Fruit fly (Drosophila melanogaster) whole organism, embryonic: Measurements from ENCODE around the gene Ubqn.

ENCODE experiments used
- Atf6 ChIP-seq: fragments of 200-800 bp; sonication (Bioruptor generic); IDR thresholded peaks from 2 replicates; pipeline ENCODE4 v1.3.6; 2022; ENCODE audit warnings: missing biosample characterization, missing genetic modification characterization
- B-H2 ChIP-seq: fragments of 200-800 bp; sonication (Bioruptor generic); optimal IDR thresholded peaks from 2 replicates; lab custom pipeline; 2018; ENCODE audit warnings: missing biosample characterization, mild to moderate bottlenecking, missing genetic modification characterization
- CG11456 ChIP-seq: fragments of 200-800 bp; sonication (Bioruptor generic); IDR thresholded peaks from 3 replicates; pipeline ENCODE4 v1.3.6; 2022; ENCODE audit warnings: missing biosample characterization, missing genetic modification characterization
- CG12391 ChIP-seq: fragments of 200-800 bp; sonication (Bioruptor generic); optimal IDR thresholded peaks from 3 replicates; lab custom pipeline; 2018; ENCODE audit warnings: missing biosample characterization, mild to moderate bottlenecking, missing genetic modification characterization, moderate library complexity
- CG12744 ChIP-seq: fragments of 200-800 bp; sonication (Bioruptor generic); optimal IDR thresholded peaks from 2 replicates; lab custom pipeline; 2016; ENCODE audit warnings: missing biosample characterization, missing genetic modification characterization
- CG14441 ChIP-seq: fragments of 200-800 bp; sonication (Bioruptor generic); IDR thresholded peaks from 2 replicates; pipeline ENCODE4 v1.3.6; 2022; ENCODE audit warnings: missing biosample characterization, missing genetic modification characterization
- CG15073 ChIP-seq: fragments of 200-800 bp; sonication (Bioruptor generic); optimal IDR thresholded peaks from 2 replicates; lab custom pipeline; 2016; ENCODE audit warnings: missing biosample characterization, missing genetic modification characterization
- CG1603 ChIP-seq: fragments of 200-800 bp; sonication (Bioruptor generic); optimal IDR thresholded peaks from 2 replicates; lab custom pipeline; 2019; ENCODE audit warnings: missing biosample characterization, mild to moderate bottlenecking, missing genetic modification characterization, moderate library complexity
- CG16779 ChIP-seq: fragments of 200-800 bp; sonication (Bioruptor generic); IDR thresholded peaks from 2 replicates; pipeline ENCODE4 v1.3.6; 2022; ENCODE audit warnings: missing biosample characterization, missing genetic modification characterization
- CG16815 ChIP-seq: fragments of 200-800 bp; sonication (Bioruptor generic); optimal IDR thresholded peaks from 3 replicates; lab custom pipeline; 2017; ENCODE audit warnings: missing biosample characterization, mild to moderate bottlenecking, missing genetic modification characterization
- CG18262 ChIP-seq: fragments of 200-800 bp; optimal IDR thresholded peaks from 3 replicates; lab custom pipeline; 2019; ENCODE audit warnings: missing biosample characterization, mild to moderate bottlenecking, missing genetic modification characterization, moderate library complexity
- CG2116 ChIP-seq: fragments of 200-800 bp; sonication (Bioruptor generic); optimal IDR thresholded peaks from 3 replicates; lab custom pipeline; 2018; ENCODE audit warnings: missing biosample characterization, mild to moderate bottlenecking, missing genetic modification characterization
- CG3726 ChIP-seq: fragments of 200-800 bp; sonication (Bioruptor generic); IDR thresholded peaks from 3 replicates; pipeline ENCODE4, ENCODE4 v1.3.6; 2022; ENCODE audit warnings: missing biosample characterization, missing genetic modification characterization
- CG6272 ChIP-seq: fragments of 200-800 bp; sonication (Bioruptor generic); IDR thresholded peaks from 2 replicates; pipeline ENCODE4 v1.3.6; 2022; ENCODE audit warnings: missing biosample characterization, missing genetic modification characterization
- CG6683 ChIP-seq: fragments of 200-800 bp; sonication (Bioruptor generic); optimal IDR thresholded peaks from 2 replicates; lab custom pipeline; 2017; ENCODE audit warnings: missing biosample characterization, mild to moderate bottlenecking, missing genetic modification characterization, missing genetic modification reagents
- CG8281 ChIP-seq: fragments of 200-800 bp; sonication (Bioruptor generic); optimal IDR thresholded peaks from 2 replicates; lab custom pipeline; 2018; ENCODE audit warnings: missing biosample characterization, mild to moderate bottlenecking, missing genetic modification characterization, moderate library complexity
- CG8290 ChIP-seq, 3 experiments: fragments of 200-800 bp; sonication (Bioruptor generic); optimal IDR thresholded peaks; 2 replicates each; lab custom pipeline; 2016 to 2019; ENCODE audit warnings: missing biosample characterization in 3 of 3, missing genetic modification characterization in 3 of 3, mild to moderate bottlenecking in 2 of 3, moderate library complexity in 1 of 3
- CG9727 ChIP-seq: fragments of 200-800 bp; sonication (Bioruptor generic); optimal IDR thresholded peaks from 3 replicates; lab custom pipeline; 2017; ENCODE audit warnings: missing biosample characterization, mild to moderate bottlenecking, missing genetic modification characterization
- CoRest ChIP-seq: fragments of 200-800 bp; sonication (Bioruptor generic); optimal IDR thresholded peaks from 3 replicates; lab custom pipeline; 2018; ENCODE audit warnings: missing biosample characterization, mild to moderate bottlenecking, missing genetic modification characterization, moderate library complexity
- D19A ChIP-seq: fragments of 200-800 bp; optimal IDR thresholded peaks from 3 replicates; lab custom pipeline; 2019; ENCODE audit warnings: missing biosample characterization, mild to moderate bottlenecking, missing genetic modification characterization, moderate library complexity
- Dek ChIP-seq: fragments of 200-800 bp; sonication (Bioruptor generic); optimal IDR thresholded peaks from 3 replicates; lab custom pipeline; 2019; ENCODE audit warnings: missing biosample characterization, mild to moderate bottlenecking, missing genetic modification characterization, moderate library complexity
- Mes4 ChIP-seq: fragments of 200-800 bp; sonication (Bioruptor generic); optimal IDR thresholded peaks from 2 replicates; lab custom pipeline; 2016; ENCODE audit warnings: missing biosample characterization, missing genetic modification characterization
- Nf-YC ChIP-seq: fragments of 200-800 bp; optimal IDR thresholded peaks from 3 replicates; lab custom pipeline; 2019; ENCODE audit warnings: missing biosample characterization, mild to moderate bottlenecking, missing genetic modification characterization, moderate library complexity
- Oaz ChIP-seq: fragments of 200-800 bp; sonication (Bioruptor generic); IDR thresholded peaks from 2 replicates; pipeline ENCODE4 v1.3.6; 2022; ENCODE audit warnings: missing biosample characterization, missing genetic modification characterization
- Opbp ChIP-seq: fragments of 200-800 bp; sonication (Bioruptor generic); IDR thresholded peaks from 3 replicates; pipeline ENCODE4 v1.3.6; 2022; ENCODE audit warnings: missing biosample characterization, missing genetic modification characterization; ENCODE audit not compliant: partially characterized antibody
- Sox102F ChIP-seq: fragments of 200-800 bp; sonication (Bioruptor generic); optimal IDR thresholded peaks from 2 replicates; lab custom pipeline; 2018; ENCODE audit warnings: missing biosample characterization, mild to moderate bottlenecking, missing genetic modification characterization, moderate library complexity
- Xbp1 ChIP-seq: fragments of 200-800 bp; sonication (Bioruptor generic); optimal IDR thresholded peaks from 3 replicates; lab custom pipeline; 2016; ENCODE audit warnings: missing biosample characterization, mild to moderate bottlenecking, missing genetic modification characterization
- YL-1 ChIP-seq: fragments of 200-800 bp; sonication (Bioruptor generic); optimal IDR thresholded peaks from 3 replicates; lab custom pipeline; 2017; ENCODE audit warnings: missing biosample characterization, mild to moderate bottlenecking, missing genetic modification characterization
- amos ChIP-seq: fragments of 200-800 bp; sonication (Bioruptor generic); IDR thresholded peaks from 2 replicates; pipeline ENCODE4 v1.3.6; 2022; ENCODE audit warnings: missing biosample characterization, missing genetic modification characterization; ENCODE audit not compliant: partially characterized antibody
- az2 ChIP-seq: fragments of 200-800 bp; sonication (Bioruptor generic); optimal IDR thresholded peaks from 3 replicates; lab custom pipeline; 2016; ENCODE audit warnings: missing biosample characterization, missing genetic modification characterization
- cad ChIP-seq: fragments of >200 bp; optimal IDR thresholded peaks from 2 replicates; lab custom pipeline; 2017; ENCODE audit warnings: missing biosample characterization, missing genetic modification characterization
- crp ChIP-seq, 2 experiments: fragments of 200-800 bp; sonication (Bioruptor generic); optimal IDR thresholded peaks; 2 replicates in 1 of 2; 3 replicates in 1 of 2; lab custom pipeline; 2017; ENCODE audit warnings: missing biosample characterization in 2 of 2, missing genetic modification characterization in 2 of 2, mild to moderate bottlenecking in 1 of 2, moderate library complexity in 1 of 2
- dimm ChIP-seq: fragments of 200-800 bp; sonication (Bioruptor generic); IDR thresholded peaks from 2 replicates; pipeline ENCODE4 v1.3.6; 2022; ENCODE audit warnings: missing biosample characterization, missing genetic modification characterization
- en ChIP-seq: fragments of 200-800 bp; sonication (Bioruptor generic); optimal IDR thresholded peaks from 2 replicates; lab custom pipeline; 2016; ENCODE audit warnings: missing biosample characterization, missing genetic modification characterization
- inv ChIP-seq: fragments of 200-800 bp; sonication (Bioruptor generic); IDR thresholded peaks from 2 replicates; pipeline ENCODE4 v1.3.6; 2022; ENCODE audit warnings: missing biosample characterization, missing genetic modification characterization; ENCODE audit not compliant: partially characterized antibody
- jing ChIP-seq: fragments of 200-800 bp; sonication (Bioruptor generic); optimal IDR thresholded peaks from 2 replicates; lab custom pipeline; 2018; ENCODE audit warnings: missing biosample characterization, mild to moderate bottlenecking, missing genetic modification characterization
- ken ChIP-seq: fragments of 200-800 bp; sonication (Bioruptor generic); IDR thresholded peaks from 3 replicates; pipeline ENCODE4 v1.3.6; 2022; ENCODE audit warnings: missing biosample characterization, missing genetic modification characterization
- lilli ChIP-seq: fragments of 200-800 bp; sonication (Bioruptor generic); optimal IDR thresholded peaks from 3 replicates; lab custom pipeline; 2016; ENCODE audit warnings: missing biosample characterization, missing genetic modification characterization
- maf-S ChIP-seq: fragments of 200-800 bp; sonication (Bioruptor generic); optimal IDR thresholded peaks from 2 replicates; lab custom pipeline; 2016; ENCODE audit warnings: missing biosample characterization, missing genetic modification characterization
- onecut ChIP-seq: fragments of 200-800 bp; sonication (Bioruptor generic); IDR thresholded peaks from 2 replicates; pipeline ENCODE4 v1.3.6; 2022; ENCODE audit warnings: missing biosample characterization, missing genetic modification characterization
- org-1 ChIP-seq: fragments of 200-800 bp; sonication (Bioruptor generic); optimal IDR thresholded peaks from 2 replicates; lab custom pipeline; 2017; ENCODE audit warnings: missing biosample characterization, missing genetic modification characterization
- seq ChIP-seq: fragments of 200-800 bp; sonication (Bioruptor generic); IDR thresholded peaks from 2 replicates; pipeline ENCODE4 v1.3.6; 2022; ENCODE audit warnings: missing biosample characterization, missing genetic modification characterization
- stwl ChIP-seq: fragments of 200-800 bp; sonication (Bioruptor generic); optimal IDR thresholded peaks from 3 replicates; lab custom pipeline; 2018; ENCODE audit warnings: missing biosample characterization, mild to moderate bottlenecking, missing genetic modification characterization, moderate library complexity
- twi ChIP-seq: fragments of 200-800 bp; optimal IDR thresholded peaks from 2 replicates; lab custom pipeline; 2019; ENCODE audit warnings: missing biosample characterization, mild to moderate bottlenecking, missing genetic modification characterization, moderate library complexity
- z ChIP-seq: fragments of 200-800 bp; sonication (Bioruptor generic); IDR thresholded peaks from 3 replicates; pipeline ENCODE4 v1.3.6; 2022; ENCODE audit warnings: missing biosample characterization, missing genetic modification characterization

Ubqn gene

dm6 chrX:19692951-19693698, 9.5 kb downstream of the Ubqn start, which contains the start of gene Mer (continued):
- TF ChIP-seq CG18262 (tag; lab: Kevin White, UChicago) (peak; percentile 84), inv (GFP tag; lab: Robert Waterston, UW) (no peak), crp (GFP tag; optimal IDR thresholded peaks at IDR 0.05; lab: Kevin White, UChicago) (peak in 1 of 2 experiments; percentile 35), CG15073 (GFP tag; lab: Kevin White, UChicago) (no peak), D19A (tag; lab: Kevin White, UChicago) (peak; percentile 76), CG14441 (GFP tag; lab: Robert Waterston, UW) (peak; percentile 77), Nf-YC (peak; percentile 74), cad (GFP tag; lab: Kevin White, UChicago) (no peak), CG9727 (GFP tag; lab: Kevin White, UChicago) (peak; percentile 85), Opbp (GFP tag; lab: Robert Waterston, UW) (no peak), z (GFP tag; lab: Robert Waterston, UW) (no peak), CG2116 (peak; percentile 49), stwl (tag; lab: Kevin White, UChicago) (peak; percentile 59), dimm (GFP tag; lab: Robert Waterston, UW) (peak; percentile 37; the same call in 1 of the 2 replicates), CG6272 (peak; percentile 54; the same call in 1 of the 2 replicates), CG6683 (peak; percentile 58), CG3726 (peak; percentile 81; the same call in 2 of the 3 replicates), jing (GFP tag; lab: Kevin White, UChicago) (no peak), onecut (GFP tag; lab: Robert Waterston, UW) (peak; percentile 78), CG16779 (GFP tag; lab: Robert Waterston, UW) (0 out of 2 replicates have a peak, but pooled peaks have one; percentile 27), lilli (GFP tag; lab: Kevin White, UChicago) (peak; percentile 91), ken (peak; percentile 76), Atf6 (GFP tag; lab: Robert Waterston, UW) (peak; percentile 86), CG12744 (GFP tag; lab: Kevin White, UChicago) (peak; percentile 49), CG8290 (GFP tag; optimal IDR thresholded peaks at IDR 0.05; lab: Kevin White, UChicago) (peak; percentile 85), CG8290 (tag; optimal IDR thresholded peaks at IDR 0.05; lab: Kevin White, UChicago) (peak; percentile 49 to 97), seq (peak; percentile 85), az2 (GFP tag; lab: Kevin White, UChicago) (peak; percentile 67), Xbp1 (GFP tag; lab: Kevin White, UChicago) (peak; percentile 87), twi (tag; lab: Kevin White, UChicago) (peak; percentile 62), CG1603 (tag; lab: Kevin White, UChicago) (peak; percentile 93), CG12391 (tag; lab: Kevin White, UChicago) (peak; percentile 82), Sox102F (no peak), B-H2 (GFP tag; lab: Kevin White, UChicago) (peak; percentile 66), en (GFP tag; lab: Kevin White, UChicago) (peak; percentile 70), Dek (tag; lab: Kevin White, UChicago) (peak; percentile 74), org-1 (GFP tag; lab: Kevin White, UChicago) (peak; percentile 81), YL-1 (GFP tag; lab: Kevin White, UChicago) (peak; percentile 71), Oaz (GFP tag; lab: Robert Waterston, UW) (peak; percentile 67), CG16815 (peak; percentile 66), maf-S (peak; percentile 81), CG8281 (tag; lab: Kevin White, UChicago) (peak; percentile 63), amos (no peak), CG11456 (GFP tag; lab: Robert Waterston, UW) (peak; percentile 73; the same call in 1 of the 3 replicates), CoRest (tag; lab: Kevin White, UChicago) (peak; percentile 81), Mes4 (GFP tag; lab: Kevin White, UChicago) (peak; percentile 71)
- TF ChIP-seq, all 482 proteins: peak for 396
